Fruit fly (Drosophila melanogaster) whole organism, embryonic: ENCODE measurements around the gene mRpS14.

Experiments
- Atf6 ChIP-seq: fragments of 200-800 bp; sonication (Bioruptor generic); IDR thresholded peaks from 2 replicates; pipeline ENCODE4 v1.3.6; 2022; ENCODE audit warnings: missing biosample characterization, missing genetic modification characterization
- B-H1 ChIP-seq: fragments of 200-800 bp; sonication (Bioruptor generic); IDR thresholded peaks from 3 replicates; pipeline ENCODE4 v1.3.6; 2022; ENCODE audit warnings: missing biosample characterization, missing genetic modification characterization
- BtbVII ChIP-seq: fragments of 200-800 bp; sonication (Bioruptor generic); optimal IDR thresholded peaks from 3 replicates; lab custom pipeline; 2017; ENCODE audit warnings: missing biosample characterization, mild to moderate bottlenecking, missing genetic modification characterization
- CG10209 ChIP-seq: fragments of 200-800 bp; sonication (Bioruptor generic); optimal IDR thresholded peaks from 3 replicates; lab custom pipeline; 2017; ENCODE audit warnings: missing biosample characterization, mild to moderate bottlenecking, missing genetic modification characterization, missing genetic modification reagents
- CG11456 ChIP-seq: fragments of 200-800 bp; sonication (Bioruptor generic); IDR thresholded peaks from 3 replicates; pipeline ENCODE4 v1.3.6; 2022; ENCODE audit warnings: missing biosample characterization, missing genetic modification characterization
- CG11504 ChIP-seq: fragments of 200-800 bp; sonication (Bioruptor generic); optimal IDR thresholded peaks from 3 replicates; lab custom pipeline; 2019; ENCODE audit warnings: missing biosample characterization, mild to moderate bottlenecking, missing genetic modification characterization, moderate library complexity
- CG11695 ChIP-seq: fragments of 200-800 bp; sonication (Bioruptor generic); IDR thresholded peaks from 3 replicates; pipeline ENCODE4 v1.3.6; 2022; ENCODE audit warnings: missing biosample characterization, missing genetic modification characterization
- CG12769 ChIP-seq: fragments of 200-800 bp; sonication (Bioruptor generic); optimal IDR thresholded peaks from 2 replicates; lab custom pipeline; 2019; ENCODE audit warnings: missing biosample characterization, mild to moderate bottlenecking, missing genetic modification characterization, moderate library complexity
- CG13123 ChIP-seq: fragments of 200-800 bp; sonication (Bioruptor generic); optimal IDR thresholded peaks from 2 replicates; lab custom pipeline; 2016; ENCODE audit warnings: missing biosample characterization, missing genetic modification characterization
- CG15269 ChIP-seq: fragments of 200-800 bp; sonication (Bioruptor generic); optimal IDR thresholded peaks from 2 replicates; lab custom pipeline; 2018; ENCODE audit warnings: missing biosample characterization, mild to moderate bottlenecking, missing genetic modification characterization, moderate library complexity
- CG1603 ChIP-seq: fragments of 200-800 bp; sonication (Bioruptor generic); optimal IDR thresholded peaks from 2 replicates; lab custom pipeline; 2019; ENCODE audit warnings: missing biosample characterization, mild to moderate bottlenecking, missing genetic modification characterization, moderate library complexity
- CG1832 ChIP-seq: fragments of 200-800 bp; sonication (Bioruptor generic); optimal IDR thresholded peaks from 2 replicates; lab custom pipeline; 2017; ENCODE audit warnings: missing biosample characterization, mild to moderate bottlenecking, missing genetic modification characterization, inconsistent platforms
- CG2889 ChIP-seq: fragments of 200-800 bp; sonication (Bioruptor generic); IDR thresholded peaks from 3 replicates; pipeline ENCODE4 v1.3.6; 2022; ENCODE audit warnings: missing biosample characterization, missing genetic modification characterization
- CG30431 ChIP-seq: fragments of 200-800 bp; sonication (Bioruptor generic); optimal IDR thresholded peaks from 2 replicates; lab custom pipeline; 2017; ENCODE audit warnings: missing biosample characterization, missing genetic modification characterization
- CG33213 ChIP-seq: fragments of 200-800 bp; sonication (Bioruptor generic); optimal IDR thresholded peaks from 3 replicates; lab custom pipeline; 2016; ENCODE audit warnings: missing biosample characterization, missing genetic modification characterization
- CG3407 ChIP-seq: fragments of 200-800 bp; sonication (Bioruptor generic); optimal IDR thresholded peaks from 2 replicates; lab custom pipeline; 2018; ENCODE audit warnings: missing biosample characterization, mild to moderate bottlenecking, missing genetic modification characterization
- CG4424 ChIP-seq: fragments of 200-800 bp; sonication (Bioruptor generic); optimal IDR thresholded peaks from 3 replicates; lab custom pipeline; 2016; ENCODE audit warnings: missing biosample characterization, missing genetic modification characterization
- CG6791 ChIP-seq: fragments of 200-800 bp; sonication (Bioruptor generic); IDR thresholded peaks from 3 replicates; pipeline ENCODE4 v1.3.6; 2022; ENCODE audit warnings: missing biosample characterization, missing genetic modification characterization; ENCODE audit not compliant: partially characterized antibody
- CG7745 ChIP-seq: fragments of 200-800 bp; sonication (Bioruptor generic); optimal IDR thresholded peaks from 2 replicates; lab custom pipeline; 2018; ENCODE audit warnings: missing biosample characterization, mild to moderate bottlenecking, missing genetic modification characterization, moderate library complexity
- CG8290 ChIP-seq, 3 experiments: fragments of 200-800 bp; sonication (Bioruptor generic); optimal IDR thresholded peaks; 2 replicates each; lab custom pipeline; 2016 to 2019; ENCODE audit warnings: missing biosample characterization in 3 of 3, missing genetic modification characterization in 3 of 3, mild to moderate bottlenecking in 2 of 3, moderate library complexity in 1 of 3
- CG9727 ChIP-seq: fragments of 200-800 bp; sonication (Bioruptor generic); optimal IDR thresholded peaks from 3 replicates; lab custom pipeline; 2017; ENCODE audit warnings: missing biosample characterization, mild to moderate bottlenecking, missing genetic modification characterization
- D19B ChIP-seq: fragments of 200-800 bp; sonication (Bioruptor generic); optimal IDR thresholded peaks from 2 replicates; lab custom pipeline; 2017; ENCODE audit warnings: missing biosample characterization, mild to moderate bottlenecking, missing genetic modification characterization
- Deaf1 ChIP-seq: fragments of 200-800 bp; optimal IDR thresholded peaks from 3 replicates; lab custom pipeline; 2019; ENCODE audit warnings: missing biosample characterization, mild to moderate bottlenecking, missing genetic modification characterization, moderate library complexity
- E2f1 ChIP-seq: fragments of 200-800 bp; sonication (Bioruptor generic); IDR thresholded peaks from 2 replicates; pipeline ENCODE4 v1.3.6; 2022; ENCODE audit warnings: missing biosample characterization, missing genetic modification characterization
- Ets97D ChIP-seq: fragments of 200-800 bp; sonication (Bioruptor generic); optimal IDR thresholded peaks from 3 replicates; lab custom pipeline; 2016; ENCODE audit warnings: missing biosample characterization, missing genetic modification characterization
- HLHmδ ChIP-seq: fragments of 200-800 bp; sonication (Bioruptor generic); optimal IDR thresholded peaks from 2 replicates; lab custom pipeline; 2018; ENCODE audit warnings: missing biosample characterization, mild to moderate bottlenecking, missing genetic modification characterization, moderate library complexity
- HmgZ ChIP-seq: fragments of 200-800 bp; sonication (Bioruptor generic); optimal IDR thresholded peaks from 2 replicates; lab custom pipeline; 2018; ENCODE audit warnings: missing biosample characterization, mild to moderate bottlenecking, missing genetic modification characterization
- Hmr ChIP-seq: fragments of 200-800 bp; sonication (Bioruptor generic); optimal IDR thresholded peaks from 3 replicates; lab custom pipeline; 2017; ENCODE audit warnings: mild to moderate bottlenecking, missing biosample characterization, missing genetic modification reagents, missing genetic modification characterization
- Hr39 ChIP-seq: fragments of >200 bp; optimal IDR thresholded peaks from 2 replicates; lab custom pipeline; 2017
- Mad ChIP-seq: fragments of 200-800 bp; sonication (Bioruptor generic); optimal IDR thresholded peaks from 2 replicates; lab custom pipeline; 2016; ENCODE audit warnings: missing biosample characterization, missing genetic modification characterization
- NfI ChIP-seq: fragments of 200-800 bp; sonication (Bioruptor generic); optimal IDR thresholded peaks from 3 replicates; lab custom pipeline; 2018; ENCODE audit warnings: missing biosample characterization, mild to moderate bottlenecking, missing genetic modification characterization, moderate library complexity
- Side ChIP-seq: fragments of 200-800 bp; sonication (Bioruptor generic); optimal IDR thresholded peaks from 2 replicates; lab custom pipeline; 2016; ENCODE audit warnings: missing biosample characterization, missing genetic modification characterization
- Six4 ChIP-seq: fragments of 200-800 bp; sonication (Bioruptor generic); optimal IDR thresholded peaks from 2 replicates; lab custom pipeline; 2016; ENCODE audit warnings: missing biosample characterization, missing genetic modification characterization
- Vsx1 ChIP-seq: fragments of 200-800 bp; sonication (Bioruptor generic); optimal IDR thresholded peaks from 2 replicates; lab custom pipeline; 2017; ENCODE audit warnings: missing biosample characterization, mild to moderate bottlenecking, missing genetic modification characterization, missing genetic modification reagents
- Xrp1 ChIP-seq: fragments of 200-800 bp; sonication (Bioruptor generic); IDR thresholded peaks from 2 replicates; pipeline ENCODE4 v1.3.6; 2022; ENCODE audit warnings: missing biosample characterization, missing genetic modification characterization
- crc ChIP-seq: fragments of 200-800 bp; sonication (Bioruptor generic); optimal IDR thresholded peaks from 2 replicates; lab custom pipeline; 2016; ENCODE audit warnings: missing biosample characterization, missing genetic modification characterization
- dmrt99B ChIP-seq: fragments of 200-800 bp; sonication (Bioruptor generic); optimal IDR thresholded peaks from 2 replicates; lab custom pipeline; 2018; ENCODE audit warnings: missing biosample characterization, mild to moderate bottlenecking, missing genetic modification characterization, moderate library complexity
- eve ChIP-seq, 2 experiments: fragments of >200 bp; optimal IDR thresholded peaks; 2 replicates each; lab custom pipeline; 2017; ENCODE audit warnings: missing biosample characterization in 2 of 2, missing genetic modification characterization in 2 of 2
- gem ChIP-seq: fragments of 200-800 bp; sonication (Bioruptor generic); optimal IDR thresholded peaks from 2 replicates; lab custom pipeline; 2019; ENCODE audit warnings: missing biosample characterization, mild to moderate bottlenecking, missing genetic modification characterization, moderate library complexity
- gt ChIP-seq: fragments of 200-800 bp; sonication (Bioruptor generic); IDR thresholded peaks from 2 replicates; pipeline ENCODE4 v1.3.6; 2022; ENCODE audit warnings: missing biosample characterization, missing genetic modification characterization
- onecut ChIP-seq: fragments of 200-800 bp; sonication (Bioruptor generic); IDR thresholded peaks from 2 replicates; pipeline ENCODE4 v1.3.6; 2022; ENCODE audit warnings: missing biosample characterization, missing genetic modification characterization
- phol ChIP-seq: fragments of 200-800 bp; sonication (Bioruptor generic); optimal IDR thresholded peaks from 3 replicates; lab custom pipeline; 2018; ENCODE audit warnings: missing biosample characterization, mild to moderate bottlenecking, missing genetic modification characterization, moderate library complexity
- sisA ChIP-seq: fragments of 200-800 bp; sonication (Bioruptor generic); IDR thresholded peaks from 2 replicates; pipeline ENCODE4 v1.3.6; 2022; ENCODE audit warnings: missing biosample characterization, missing genetic modification characterization
- sr ChIP-seq: fragments of 200-800 bp; sonication (Bioruptor generic); IDR thresholded peaks from 3 replicates; pipeline ENCODE4 v1.3.6; 2022; ENCODE audit warnings: missing biosample characterization, missing genetic modification characterization

The mRpS14 gene

DNA sequence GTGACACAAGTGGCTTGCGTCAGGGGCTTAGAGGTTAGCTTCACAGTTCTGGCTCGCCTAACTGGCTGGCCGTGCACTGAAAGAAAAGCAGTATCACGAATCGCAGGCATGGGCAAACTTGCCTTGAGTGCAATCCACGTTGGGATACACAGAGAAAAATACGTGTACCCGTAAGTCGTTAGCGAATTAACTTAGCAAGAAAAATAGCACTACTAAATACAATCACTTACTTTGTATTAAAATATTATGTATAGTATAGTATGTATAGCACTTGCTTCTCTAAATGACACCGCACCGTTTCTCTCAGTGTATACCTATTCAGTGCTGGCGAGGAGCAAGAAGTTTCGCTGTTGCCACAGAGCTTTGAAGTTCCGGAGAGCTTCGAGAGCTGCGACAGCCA, 26.9 kb downstream of the mRpS14 start (continued):
- peak; percentile 66 for TF ChIP-seq CG12769
- no peak for TF ChIP-seq CG33213 (GFP tag; lab: Kevin White, UChicago)
- peak; percentile 36 for TF ChIP-seq CG9727
- TF ChIP-seq CG11695 (GFP tag; lab: Robert Waterston, UW): no peak
- peak; percentile 60 for TF ChIP-seq gem
- peak; percentile 25 for TF ChIP-seq NfI
- peak; percentile 52 for TF ChIP-seq CG15269 (tag; lab: Kevin White, UChicago)
- no peak for TF ChIP-seq CG3407 (GFP tag; lab: Kevin White, UChicago)
- no peak for TF ChIP-seq Side (GFP tag; lab: Kevin White, UChicago)
- TF ChIP-seq Atf6 (GFP tag; lab: Robert Waterston, UW): peak; percentile 47; the same call in 1 of the 2 replicates
- TF ChIP-seq CG10209: peak; percentile 29
- no peak for TF ChIP-seq crc (GFP tag; lab: Kevin White, UChicago)
- TF ChIP-seq Hmr: peak; percentile 61
- TF ChIP-seq Six4 (GFP tag; lab: Kevin White, UChicago): no peak
- peak; percentile 62 for TF ChIP-seq dmrt99B (tag; lab: Kevin White, UChicago)
- TF ChIP-seq CG13123: no peak
- no peak for TF ChIP-seq D19B (GFP tag; lab: Kevin White, UChicago)
- TF ChIP-seq CG1832 (GFP tag; lab: Kevin White, UChicago): no peak
- TF ChIP-seq CG6791 (GFP tag; lab: Robert Waterston, UW): no peak
- no peak for TF ChIP-seq B-H1
- peak; percentile 30; the same call in 1 of the 2 replicates for TF ChIP-seq onecut
- peak; percentile 67 for TF ChIP-seq CG11504 (tag; lab: Kevin White, UChicago)
- TF ChIP-seq sisA: peak; percentile 52
- TF ChIP-seq HmgZ (tag; lab: Kevin White, UChicago): peak; percentile 5
- no peak for TF ChIP-seq HLHmδ
- 0 out of 3 replicates have a peak, but pooled peaks have one; percentile 45 for TF ChIP-seq CG11456 (GFP tag; lab: Robert Waterston, UW)
- peak; percentile 32 for TF ChIP-seq CG30431 (GFP tag; lab: Kevin White, UChicago)
- TF ChIP-seq eve (GFP tag; optimal IDR thresholded peaks at IDR 0.05; lab: Kevin White, UChicago): no peak
- no peak for TF ChIP-seq sr (GFP tag; lab: Robert Waterston, UW)
- TF ChIP-seq CG7745 (tag; lab: Kevin White, UChicago): no peak

DNA sequence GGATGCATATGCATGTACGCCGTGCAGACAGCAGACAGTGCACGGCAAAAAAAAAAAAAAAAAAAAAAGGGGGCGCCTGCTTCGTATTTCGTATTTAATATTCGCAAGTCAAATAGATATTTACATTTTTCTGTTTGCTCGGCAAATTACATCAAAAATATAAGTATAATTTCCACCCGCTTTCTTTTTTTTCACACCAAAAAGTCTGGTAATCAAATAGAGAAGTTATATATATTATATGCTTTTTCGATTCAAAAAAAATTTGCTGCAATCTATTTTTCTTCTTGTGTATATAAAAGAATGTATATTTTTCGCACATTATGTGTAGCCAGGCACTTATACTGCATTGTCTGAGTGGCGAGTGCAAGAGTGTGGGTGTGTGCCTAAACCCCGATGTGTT, 31.7 kb downstream of the mRpS14 start:
- TF ChIP-seq Mad (GFP tag; lab: Kevin White, UChicago): no peak
- TF ChIP-seq phol: no peak
- TF ChIP-seq Hr39 (lab: Kevin White, UChicago): no peak
- no peak for TF ChIP-seq CG2889
- TF ChIP-seq E2f1 (GFP tag; lab: Robert Waterston, UW): no peak
- no peak for TF ChIP-seq Xrp1 (GFP tag; lab: Robert Waterston, UW)
- TF ChIP-seq Deaf1 (tag; lab: Kevin White, UChicago): no peak
- TF ChIP-seq CG1603 (tag; lab: Kevin White, UChicago): no peak
- no peak for TF ChIP-seq BtbVII (GFP tag; lab: Kevin White, UChicago)
- TF ChIP-seq gt: no peak
- no peak for TF ChIP-seq Vsx1 (GFP tag; lab: Kevin White, UChicago)
- no peak for TF ChIP-seq Ets97D (GFP tag; lab: Kevin White, UChicago)
- no peak for TF ChIP-seq CG8290 (GFP tag; optimal IDR thresholded peaks at IDR 0.05; lab: Kevin White, UChicago)
- TF ChIP-seq CG8290 (tag; optimal IDR thresholded peaks at IDR 0.05; lab: Kevin White, UChicago): no peak
- TF ChIP-seq CG4424 (GFP tag; lab: Kevin White, UChicago): no peak
